Worm (Caenorhabditis elegans) whole organism, L4 larva: ENCODE results near the gene prcc-1.

ENCODE experiments used
- F10B5.3 ChIP-seq: sonication (generic microtip); optimal IDR thresholded peaks from 2 replicates; lab custom pipeline; 2016; ENCODE audit warnings: mild to moderate bottlenecking, missing genetic modification characterization, missing compliant biosample characterization
- F44E2.7 ChIP-seq: fragments of 200-800 bp; sonication (Bioruptor generic); IDR thresholded peaks from 2 replicates; pipeline ENCODE4 v2.1.2; 2022; ENCODE audit warnings: missing genetic modification characterization, missing compliant biosample characterization
- R02D3.7 ChIP-seq: fragments of 150-350 bp; sonication (generic microtip); optimal IDR thresholded peaks from 3 replicates; lab custom pipeline; 2014; ENCODE audit warnings: missing biosample characterization, missing genetic modification characterization
- Y48G9A.11 ChIP-seq: fragments of 200-800 bp; sonication (Bioruptor generic); IDR thresholded peaks from 2 replicates; pipeline ENCODE4 v1.3.6; 2022; ENCODE audit warnings: missing genetic modification reagents, missing genetic modification characterization, missing compliant biosample characterization
- Y5F2A.4 ChIP-seq: fragments of 200-800 bp; sonication (Bioruptor generic); optimal IDR thresholded peaks from 2 replicates; lab custom pipeline; 2018; ENCODE audit warnings: mild to moderate bottlenecking, missing genetic modification characterization, missing compliant biosample characterization
- aha-1 ChIP-seq: fragments of 150-350 bp; peaks from one replicate; lab custom pipeline; 2014; ENCODE audit warnings: missing biosample characterization, missing genetic modification characterization
- ceh-62 ChIP-seq: sonication (generic microtip); optimal IDR thresholded peaks from 2 replicates; lab custom pipeline; 2017; ENCODE audit warnings: missing biosample characterization, missing genetic modification characterization
- daf-12 ChIP-seq: fragments of 150-350 bp; optimal IDR thresholded peaks from 2 replicates; lab custom pipeline; 2014; ENCODE audit warnings: missing biosample characterization, missing genetic modification reagents, missing genetic modification characterization
- daf-19 ChIP-seq: fragments of 200-800 bp; sonication (Bioruptor generic); conservative IDR thresholded peaks from 2 replicates; pipeline ENCODE4 v1.3.6; 2022; ENCODE audit warnings: missing genetic modification characterization, missing compliant biosample characterization
- dpl-1 ChIP-seq: fragments of 150-350 bp; optimal IDR thresholded peaks from 2 replicates; lab custom pipeline; 2014; ENCODE audit warnings: missing biosample characterization, missing genetic modification reagents, missing genetic modification characterization
- fkh-10 ChIP-seq: fragments of 150-350 bp; optimal IDR thresholded peaks from 2 replicates; lab custom pipeline; 2014; ENCODE audit warnings: missing biosample characterization, missing genetic modification reagents, missing genetic modification characterization
- hif-1 ChIP-seq, 2 experiments: sonication (generic microtip); optimal IDR thresholded peaks; 2 replicates each; lab custom pipeline; 2016 to 2017; ENCODE audit warnings: missing compliant biosample characterization in 2 of 2, missing genetic modification characterization in 2 of 2, missing genetic modification reagents in 2 of 2, missing genotype in 2 of 2, mild to moderate bottlenecking in 1 of 2
- hmg-1.1 ChIP-seq: fragments of 200-800 bp; sonication (Bioruptor generic); IDR thresholded peaks from 2 replicates; pipeline ENCODE4 v1.3.6; 2022; ENCODE audit warnings: missing genetic modification reagents, missing genetic modification characterization, missing compliant biosample characterization
- lim-7 ChIP-seq: fragments of 200-800 bp; sonication (Bioruptor generic); IDR thresholded peaks from 2 replicates; pipeline ENCODE4 v1.3.6; 2022; ENCODE audit warnings: missing genetic modification characterization, missing compliant biosample characterization
- lin-13 ChIP-seq: fragments of 150-350 bp; optimal IDR thresholded peaks from 2 replicates; lab custom pipeline; 2014; ENCODE audit warnings: missing biosample characterization, missing genetic modification reagents, missing genetic modification characterization
- lir-3 ChIP-seq: sonication (generic microtip); optimal IDR thresholded peaks from 2 replicates; lab custom pipeline; 2016; ENCODE audit warnings: mild to moderate bottlenecking, missing genetic modification characterization, missing compliant biosample characterization
- mdl-1 ChIP-seq, 2 experiments: fragments of 150-350 bp in 1 of 2; sonication (generic microtip) in 1 of 2; optimal IDR thresholded peaks; 2 replicates each; lab custom pipeline; 2014 to 2017; ENCODE audit warnings: missing biosample characterization in 2 of 2, missing genetic modification characterization in 2 of 2
- mep-1 ChIP-seq: fragments of 150-350 bp; sonication (generic microtip); optimal IDR thresholded peaks from 3 replicates; lab custom pipeline; 2014; ENCODE audit warnings: missing biosample characterization, missing genetic modification characterization
- mxl-2 ChIP-seq: fragments of 200-800 bp; sonication (Bioruptor generic); conservative IDR thresholded peaks from 2 replicates; pipeline ENCODE4 v1.3.6; 2022; ENCODE audit warnings: missing genetic modification reagents, missing genetic modification characterization, missing compliant biosample characterization
- mxl-3 ChIP-seq: fragments of 200-800 bp; sonication (Bioruptor generic); optimal IDR thresholded peaks from 2 replicates; lab custom pipeline; 2018; ENCODE audit warnings: mild to moderate bottlenecking, missing genetic modification characterization, missing compliant biosample characterization
- nhr-102 ChIP-seq: sonication (generic microtip); optimal IDR thresholded peaks from 2 replicates; lab custom pipeline; 2016; ENCODE audit warnings: mild to moderate bottlenecking, missing genetic modification characterization, moderate library complexity, missing compliant biosample characterization
- nhr-76 ChIP-seq: fragments of 150-350 bp; optimal IDR thresholded peaks from 2 replicates; lab custom pipeline; 2014; ENCODE audit warnings: missing biosample characterization, missing genetic modification characterization
- php-3 ChIP-seq: fragments of 200-800 bp; sonication (Bioruptor generic); IDR thresholded peaks from 2 replicates; pipeline ENCODE4 v1.3.6; 2022; ENCODE audit warnings: missing genetic modification reagents, missing genetic modification characterization, missing compliant biosample characterization
- rbr-2 ChIP-seq: sonication (generic microtip); optimal IDR thresholded peaks from 2 replicates; lab custom pipeline; 2016; ENCODE audit warnings: missing genotype, missing genetic modification characterization, missing compliant biosample characterization
- set-16 ChIP-seq: fragments of 200-800 bp; sonication (Bioruptor generic); IDR thresholded peaks from 2 replicates; pipeline ENCODE4 v1.3.6; 2022; ENCODE audit warnings: missing genetic modification reagents, missing genetic modification characterization, missing compliant biosample characterization
- skn-1 ChIP-seq: fragments of 150-350 bp; optimal IDR thresholded peaks from 2 replicates; lab custom pipeline; 2014; ENCODE audit warnings: missing biosample characterization, missing genetic modification characterization
- snpc-1.2 ChIP-seq: fragments of 200-800 bp; sonication (Bioruptor generic); IDR thresholded peaks from 2 replicates; pipeline ENCODE4 v1.3.6; 2022; ENCODE audit warnings: missing genetic modification reagents, missing genetic modification characterization, missing compliant biosample characterization
- tag-97 ChIP-seq: fragments of 200-800 bp; sonication (Bioruptor generic); IDR thresholded peaks from 2 replicates; pipeline ENCODE4 v1.3.6; 2022; ENCODE audit warnings: missing genetic modification characterization, missing compliant biosample characterization
- tra-1 ChIP-seq: fragments of 200-800 bp; sonication (Bioruptor generic); IDR thresholded peaks from 2 replicates; pipeline ENCODE4 v1.3.6; 2022; ENCODE audit warnings: missing genetic modification reagents, missing genetic modification characterization, missing compliant biosample characterization
- unc-130 ChIP-seq: sonication (generic microtip); optimal IDR thresholded peaks from 2 replicates; lab custom pipeline; 2016; ENCODE audit warnings: missing genetic modification reagents, missing genetic modification characterization, missing compliant biosample characterization
- zfp-2 ChIP-seq: sonication (generic microtip); optimal IDR thresholded peaks from 2 replicates; lab custom pipeline; 2016; ENCODE audit warnings: mild to moderate bottlenecking, missing genetic modification characterization, missing compliant biosample characterization
- zip-2 ChIP-seq: fragments of 150-350 bp; optimal IDR thresholded peaks from 2 replicates; lab custom pipeline; 2014; ENCODE audit warnings: missing biosample characterization, missing genetic modification characterization

prcc-1 gene

DNA sequence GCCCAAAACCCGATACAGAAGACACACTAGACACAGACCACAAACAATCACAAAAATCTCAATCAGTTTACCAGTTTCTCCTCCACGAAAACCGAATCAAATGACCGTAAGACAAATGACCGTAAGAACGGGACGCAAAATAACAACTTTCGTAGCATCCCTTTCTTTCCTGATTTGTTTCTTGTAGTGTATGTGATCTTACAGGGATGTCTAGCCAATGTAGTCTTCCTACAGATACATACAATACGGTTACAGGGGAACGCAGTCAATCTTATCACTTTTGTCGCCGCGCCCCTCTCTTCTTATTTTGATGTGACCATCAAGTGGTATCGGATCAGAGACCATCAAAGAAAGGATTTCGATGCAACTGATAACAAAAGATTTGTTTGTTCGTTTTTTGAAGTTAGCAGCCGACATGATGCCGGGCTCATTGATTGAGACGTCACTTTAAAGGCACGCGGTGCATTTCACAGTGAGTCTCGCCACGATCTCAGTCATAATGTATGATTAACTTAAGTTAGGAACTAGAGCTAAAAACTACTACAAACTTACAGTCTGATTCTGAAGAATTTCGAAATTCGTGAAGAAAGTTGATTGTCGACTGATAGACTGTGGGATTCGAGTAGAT is 17.9 kb downstream of the prcc-1 start (continued):
- TF ChIP-seq mxl-2 = no peak
- peak; percentile 9 for TF ChIP-seq mxl-3 (GFP tag; lab: Kevin White, UChicago)
- no peak for TF ChIP-seq ceh-62 (tag; lab: Kevin White, UChicago)

DNA sequence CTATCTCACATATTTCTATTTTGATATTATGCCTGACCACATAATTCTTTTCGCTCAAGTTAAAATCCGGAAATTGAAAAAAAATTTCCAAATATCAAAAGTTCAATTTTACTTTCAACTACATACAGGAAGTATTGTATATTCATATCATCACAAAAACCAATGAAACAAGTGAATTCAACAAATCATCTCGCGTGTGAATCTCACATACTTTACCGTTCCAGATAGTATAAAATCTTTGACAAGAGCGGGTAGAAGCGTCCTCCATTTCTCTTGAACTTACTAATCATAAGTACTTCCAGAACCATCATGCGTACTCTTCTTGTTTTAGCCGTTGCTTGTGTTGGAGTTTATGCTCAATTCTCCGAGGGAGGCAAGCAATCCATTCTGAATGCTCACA is 22.1 kb downstream of the prcc-1 start, which contains the start of gene scl-8:
Gene scl-8, plus strand, starts transcription at position 301 of the 400 bp plus-strand sequence.
- TF ChIP-seq aha-1 (tag; lab: Kevin White, UChicago) (peak; percentile 36), lin-13 (GFP tag; lab: Kevin White, UChicago) (no peak), mxl-2 (no peak), daf-12 (tag; lab: Kevin White, UChicago) (no peak)

DNA sequence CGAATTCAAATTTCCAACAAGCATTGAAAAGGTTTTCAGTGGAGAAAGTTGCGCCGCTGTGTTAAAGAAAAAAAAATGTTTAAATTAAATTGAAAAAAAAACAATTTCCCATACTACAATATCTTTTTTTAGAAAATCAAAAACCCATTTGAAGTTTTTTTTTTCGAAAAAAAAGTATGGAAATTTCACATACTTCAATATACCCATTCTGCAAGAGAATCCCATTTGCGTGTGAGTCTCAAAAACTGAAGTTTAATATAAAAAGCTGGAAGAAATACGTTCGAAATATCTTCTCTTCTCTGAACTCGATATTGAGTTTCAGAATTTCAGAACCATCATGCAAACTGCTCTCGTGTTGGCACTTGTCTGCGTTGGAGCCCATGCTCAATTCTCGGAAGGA is 23.5 kb downstream of the prcc-1 start, which contains the start of gene scl-7:
Gene scl-7, plus strand, starts transcription at position 301 of the 400 bp plus-strand sequence.
- no peak for TF ChIP-seq Y48G9A.11 (GFP tag; lab: Robert Waterston, UW)
- TF ChIP-seq unc-130 (GFP tag; lab: Kevin White, UChicago) = no peak
- TF ChIP-seq ceh-62 (tag; lab: Kevin White, UChicago) = no peak
- TF ChIP-seq R02D3.7 = no peak
- no peak for TF ChIP-seq tag-97 (GFP tag; lab: Robert Waterston, UW)
- no peak for TF ChIP-seq nhr-76 (tag; lab: Kevin White, UChicago)
- no peak for TF ChIP-seq zfp-2 (tag; lab: Kevin White, UChicago)
- TF ChIP-seq mdl-1 (tag; optimal IDR thresholded peaks at IDR 0.05; lab: Kevin White, UChicago) = no peak
- TF ChIP-seq rbr-2 = no peak
- no peak for TF ChIP-seq mxl-3 (GFP tag; lab: Kevin White, UChicago)

DNA sequence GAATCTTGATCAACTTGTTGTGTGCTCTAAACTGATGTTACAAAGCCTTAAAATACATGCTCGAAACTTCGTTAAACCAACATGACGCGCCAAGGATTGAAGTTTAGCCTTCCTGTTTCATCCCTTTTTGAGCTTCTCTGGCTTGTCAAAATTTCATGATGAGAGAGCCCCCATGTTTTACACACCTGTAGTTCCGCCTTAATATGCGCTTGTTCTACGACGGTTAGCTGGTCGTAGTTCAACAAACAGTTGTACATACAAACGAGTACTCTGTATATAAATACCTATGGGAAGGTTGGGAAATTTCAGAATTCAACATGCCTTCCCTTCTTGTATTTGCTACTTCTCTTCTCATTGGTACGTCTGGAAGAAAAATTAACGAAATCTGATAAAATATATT is 25.1 kb downstream of the prcc-1 start, which contains the start of gene scl-6:
Gene scl-6, plus strand, starts transcription at position 301 of the 400 bp plus-strand sequence.
- TF ChIP-seq mep-1 (tag; lab: Kevin White, UChicago) (no peak), fkh-10 (GFP tag; lab: Kevin White, UChicago) (no peak), mdl-1 (tag; optimal IDR thresholded peaks at IDR 0.05; lab: Kevin White, UChicago) (no peak), dpl-1 (GFP tag; lab: Kevin White, UChicago) (no peak), nhr-102 (no peak), F10B5.3 (tag; lab: Kevin White, UChicago) (no peak), hif-1 (tag; optimal IDR thresholded peaks at IDR 0.05; lab: Kevin White, UChicago) (no peak), lir-3 (tag; lab: Kevin White, UChicago) (no peak), F44E2.7 (no peak), snpc-1.2 (no peak), tra-1 (GFP tag; lab: Robert Waterston, UW) (no peak), R02D3.7 (no peak), daf-19 (GFP tag; lab: Robert Waterston, UW) (no peak), skn-1 (tag; lab: Kevin White, UChicago) (no peak)

DNA sequence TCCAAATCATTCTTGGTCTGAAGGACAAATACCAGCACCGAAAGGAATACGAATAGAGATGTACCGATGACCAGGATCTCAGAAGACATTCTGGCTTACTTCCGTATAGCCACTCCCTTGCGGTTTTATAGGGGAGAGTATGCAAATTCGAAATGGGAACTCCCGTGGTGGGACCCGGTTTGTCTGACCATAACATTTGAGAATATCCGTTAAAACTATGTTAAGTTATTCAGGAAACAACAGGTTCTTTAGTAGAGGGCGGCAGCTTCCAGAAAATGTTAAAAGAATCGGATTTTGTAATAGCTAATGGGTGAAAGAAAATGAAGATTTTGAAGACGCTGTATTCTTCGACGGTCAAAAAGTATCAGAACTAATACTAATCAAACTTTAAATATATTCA is 26.4 kb downstream of the prcc-1 start, which contains the start of gene col-131:
Gene col-131, minus strand, starts transcription at position 101 of the 400 bp plus-strand sequence.
- TF ChIP-seq daf-19 (GFP tag; lab: Robert Waterston, UW) (no peak), Y5F2A.4 (GFP tag; lab: Kevin White, UChicago) (no peak), zip-2 (no peak), hmg-1.1 (no peak), set-16 (GFP tag; lab: Robert Waterston, UW) (no peak), lim-7 (GFP tag; lab: Robert Waterston, UW) (no peak), php-3 (GFP tag; lab: Robert Waterston, UW) (no peak)
